Worm (Caenorhabditis elegans): Measurements from ENCODE around the gene arx-2.

The arx-2 gene

DNA sequence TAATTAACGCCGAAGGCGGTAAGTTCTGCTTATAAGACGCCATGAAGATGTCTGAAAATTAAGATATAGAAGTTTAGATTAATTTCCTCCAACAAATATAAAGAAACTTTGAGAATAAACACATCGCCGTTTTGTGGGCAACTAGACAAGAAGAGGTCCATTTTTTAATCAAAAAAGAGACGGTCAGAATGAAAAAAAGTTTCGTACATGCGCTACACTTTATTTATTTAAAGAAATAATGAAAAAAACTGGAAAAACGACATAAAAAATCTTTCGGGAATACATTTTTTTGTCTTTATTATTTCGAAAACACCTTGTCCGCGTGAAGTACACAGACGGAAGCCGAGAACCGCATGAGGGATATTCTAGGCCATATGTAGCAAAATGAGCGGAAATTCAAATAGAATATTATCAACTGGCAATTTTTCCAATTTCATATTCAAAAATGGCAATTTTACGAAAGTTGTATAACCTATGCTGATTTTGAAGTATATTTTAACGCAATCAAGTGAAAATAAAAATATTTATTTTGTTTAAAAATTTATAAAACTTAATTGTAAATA, 17.7 kb upstream of the arx-2 start, which contains the start of gene sluh-7 (continued):
- TF ChIP-seq xbp-1 (tag; optimal IDR thresholded peaks at IDR 0.05) (peak; percentile 89), snpc-4 (tag; optimal IDR thresholded peaks at IDR 0.05) (peak; percentile 26), pag-3 (tag; optimal IDR thresholded peaks at IDR 0.05; ENCODE audit: borderline replicate concordance, insufficient read depth) (no peak), nhr-19 (GFP tag; conservative IDR thresholded peaks at IDR 0.05) (peak; percentile 87), nhr-85 (tag) (peak; percentile 95), mdl-1 (tag; optimal IDR thresholded peaks at IDR 0.05) (peak in 1 of 2 experiments; percentile 35), unc-98 (GFP tag; IDR thresholded peaks at IDR 0.05) (peak; percentile 85), unc-130 (tag; optimal IDR thresholded peaks at IDR 0.05) (peak; percentile 71), mef-2 (tag; optimal IDR thresholded peaks at IDR 0.05) (peak; percentile 12), efl-1 (optimal IDR thresholded peaks at IDR 0.05) (peak; percentile 80 to 95), efl-1 (GFP tag; optimal IDR thresholded peaks at IDR 0.05 in 1 of 2) (peak; percentile 95 to 99), ceh-8 (GFP tag; optimal IDR thresholded peaks at IDR 0.05) (no peak), egl-13 (tag; optimal IDR thresholded peaks at IDR 0.05) (peak; percentile 91), ceh-88 (GFP tag; IDR thresholded peaks at IDR 0.05) (peak; percentile 69), unc-62 (GFP tag; optimal IDR thresholded peaks at IDR 0.05) (no peak), zag-1 (tag; optimal IDR thresholded peaks at IDR 0.05) (no peak), sptf-1 (tag; optimal IDR thresholded peaks at IDR 0.05) (no peak)

- TF ChIP-seq nhr-12 (tag; optimal IDR thresholded peaks at IDR 0.05) (no peak), nhr-28 (tag; optimal IDR thresholded peaks at IDR 0.05) (no peak), nhr-71 (tag; optimal IDR thresholded peaks at IDR 0.05) (peak; percentile 93), nhr-237 (tag; optimal IDR thresholded peaks at IDR 0.05) (peak; percentile 28), xbp-1 (tag; optimal IDR thresholded peaks at IDR 0.05) (peak; percentile 92), sup-37 (GFP tag; optimal IDR thresholded peaks at IDR 0.05) (no peak), dsc-1 (tag; optimal IDR thresholded peaks at IDR 0.05) (peak; percentile 88), tbx-2 (tag; optimal IDR thresholded peaks at IDR 0.05) (peak; percentile 89), pag-3 (tag; optimal IDR thresholded peaks at IDR 0.05; ENCODE audit: borderline replicate concordance, insufficient read depth) (no peak), lin-15B (tag; optimal IDR thresholded peaks at IDR 0.05) (peak; percentile 81), ceh-90 (tag; optimal IDR thresholded peaks at IDR 0.05) (peak; percentile 75), grh-1 (GFP tag; IDR thresholded peaks at IDR 0.05) (peak; percentile 70), egl-27 (tag; optimal IDR thresholded peaks at IDR 0.05) (no peak), ztf-4 (tag; optimal IDR thresholded peaks at IDR 0.05) (peak; percentile 42), ztf-11 (tag; optimal IDR thresholded peaks at IDR 0.05) (peak in 1 of 2 experiments; percentile 86), sptf-1 (tag; optimal IDR thresholded peaks at IDR 0.05) (no peak), nhr-20 (tag; optimal IDR thresholded peaks at IDR 0.05) (peak; percentile 91), nhr-76 (tag; optimal IDR thresholded peaks at IDR 0.05) (no peak), lsy-2 (tag; optimal IDR thresholded peaks at IDR 0.05) (peak; percentile 87 to 93), ama-1 (optimal IDR thresholded peaks at IDR 0.05) (no peak), ceh-63 (GFP tag; optimal IDR thresholded peaks at IDR 0.05) (no peak), irx-1 (tag; optimal IDR thresholded peaks at IDR 0.05) (peak; percentile 78), ceh-82 (tag; optimal IDR thresholded peaks at IDR 0.05) (peak; percentile 72 to 82 (median 73)), ces-1 (GFP tag; optimal IDR thresholded peaks at IDR 0.05) (no peak), fkh-4 (tag; optimal IDR thresholded peaks at IDR 0.05; ENCODE audit: borderline replicate concordance) (peak; percentile 43), nhr-19 (GFP tag; conservative IDR thresholded peaks at IDR 0.05) (peak; percentile 84), C16A3.4 (tag; optimal IDR thresholded peaks at IDR 0.05) (peak; percentile 87), swsn-7 (tag; optimal IDR thresholded peaks at IDR 0.05) (peak; percentile 92), fos-1 (tag; optimal IDR thresholded peaks at IDR 0.05) (peak; percentile 44), egl-13 (tag; optimal IDR thresholded peaks at IDR 0.05) (peak; percentile 83), C04F5.9 (tag; optimal IDR thresholded peaks at IDR 0.05) (peak; percentile 74), hpl-2 (GFP tag; optimal IDR thresholded peaks at IDR 0.05) (peak; percentile 0), lin-35 (GFP tag; optimal IDR thresholded peaks at IDR 0.05) (peak; percentile 88 to 91), elt-2 (tag; optimal IDR thresholded peaks at IDR 0.05) (peak; percentile 58), aly-2 (tag; optimal IDR thresholded peaks at IDR 0.05) (peak; percentile 45), Y116A8C.19 (tag; optimal IDR thresholded peaks at IDR 0.05; ENCODE audit: borderline replicate concordance) (peak; percentile 2), nhr-85 (tag) (peak; percentile 87), jun-1 (tag; optimal IDR thresholded peaks at IDR 0.05) (peak; percentile 51), unc-130 (tag; optimal IDR thresholded peaks at IDR 0.05) (peak; percentile 85), nhr-47 (tag; optimal IDR thresholded peaks at IDR 0.05) (peak; percentile 92)
Observed at ce11 chrV:10352928-10353427, 14.8 kb upstream of the arx-2 start, which contains the start of gene nol-56. nol-56 (minus strand) TSS chrV:10352978.

Data from whole organism, L1 larva.